Worm (Caenorhabditis elegans): ENCODE data around the gene npr-25.

ce11 chrV:11372284-11372878, 19.6 kb upstream of the npr-25 start:
- TF ChIP-seq ztf-11 (tag; optimal IDR thresholded peaks at IDR 0.05) (no peak), nhr-12 (tag; optimal IDR thresholded peaks at IDR 0.05) (no peak), nhr-11 (tag; optimal IDR thresholded peaks at IDR 0.05) (no peak), elt-1 (tag; optimal IDR thresholded peaks at IDR 0.05) (no peak), ceh-16 (tag; optimal IDR thresholded peaks at IDR 0.05) (no peak), skn-1 (tag; optimal IDR thresholded peaks at IDR 0.05) (no peak), mab-5 (tag; optimal IDR thresholded peaks at IDR 0.05) (no peak), nhr-6 (tag; optimal IDR thresholded peaks at IDR 0.05) (no peak), unc-39 (tag; optimal IDR thresholded peaks at IDR 0.05) (no peak), nhr-237 (tag; optimal IDR thresholded peaks at IDR 0.05) (no peak), nhr-77 (tag; optimal IDR thresholded peaks at IDR 0.05) (no peak), unc-55 (GFP tag; optimal IDR thresholded peaks at IDR 0.05) (no peak), ZK546.5 (tag; optimal IDR thresholded peaks at IDR 0.05) (no peak), nhr-10 (tag; optimal IDR thresholded peaks at IDR 0.05) (no peak)

Measured in whole organism, L2 larva.